Fruit fly (Drosophila melanogaster) whole organism, embryonic: Measurements from ENCODE around the gene Cdc27.

Experiments
- Atf3 ChIP-seq: fragments of 200-800 bp; sonication (Bioruptor generic); optimal IDR thresholded peaks from 3 replicates; lab custom pipeline; 2016; ENCODE audit warnings: missing biosample characterization, missing genetic modification characterization
- Bdp1 ChIP-seq: fragments of 200-800 bp; sonication (Bioruptor generic); optimal IDR thresholded peaks from 3 replicates; lab custom pipeline; 2016; ENCODE audit warnings: missing biosample characterization, missing genetic modification characterization
- CG10274 ChIP-seq: fragments of 200-800 bp; sonication (Bioruptor generic); optimal IDR thresholded peaks from 3 replicates; lab custom pipeline; 2017; ENCODE audit warnings: missing biosample characterization, mild to moderate bottlenecking, missing genetic modification characterization
- CG10979 ChIP-seq: fragments of 200-800 bp; sonication (Bioruptor generic); optimal IDR thresholded peaks from 2 replicates; lab custom pipeline; 2018; ENCODE audit warnings: missing biosample characterization, mild to moderate bottlenecking, missing genetic modification characterization, moderate library complexity
- CG11456 ChIP-seq: fragments of 200-800 bp; sonication (Bioruptor generic); IDR thresholded peaks from 3 replicates; pipeline ENCODE4 v1.3.6; 2022; ENCODE audit warnings: missing biosample characterization, missing genetic modification characterization
- CG11504 ChIP-seq: fragments of 200-800 bp; sonication (Bioruptor generic); optimal IDR thresholded peaks from 3 replicates; lab custom pipeline; 2019; ENCODE audit warnings: missing biosample characterization, mild to moderate bottlenecking, missing genetic modification characterization, moderate library complexity
- CG12155 ChIP-seq: fragments of 200-800 bp; sonication (Bioruptor generic); optimal IDR thresholded peaks from 3 replicates; lab custom pipeline; 2016; ENCODE audit warnings: missing biosample characterization, missing genetic modification characterization
- CG12236 ChIP-seq: fragments of 200-800 bp; sonication (Bioruptor generic); optimal IDR thresholded peaks from 2 replicates; lab custom pipeline; 2016; ENCODE audit warnings: missing biosample characterization, missing genetic modification characterization
- CG15073 ChIP-seq: fragments of 200-800 bp; sonication (Bioruptor generic); optimal IDR thresholded peaks from 2 replicates; lab custom pipeline; 2016; ENCODE audit warnings: missing biosample characterization, missing genetic modification characterization
- CG15269 ChIP-seq: fragments of 200-800 bp; sonication (Bioruptor generic); optimal IDR thresholded peaks from 2 replicates; lab custom pipeline; 2018; ENCODE audit warnings: missing biosample characterization, mild to moderate bottlenecking, missing genetic modification characterization, moderate library complexity
- CG15479 ChIP-seq: fragments of 200-800 bp; sonication (Bioruptor generic); optimal IDR thresholded peaks from 3 replicates; lab custom pipeline; 2019; ENCODE audit warnings: missing biosample characterization, mild to moderate bottlenecking, missing genetic modification characterization, moderate library complexity
- CG16863 ChIP-seq: fragments of 200-800 bp; sonication (Bioruptor generic); optimal IDR thresholded peaks from 3 replicates; lab custom pipeline; 2016; ENCODE audit warnings: missing biosample characterization, missing genetic modification characterization
- CG17568 ChIP-seq: fragments of 200-800 bp; sonication (Bioruptor generic); optimal IDR thresholded peaks from 2 replicates; lab custom pipeline; 2018; ENCODE audit warnings: missing biosample characterization, mild to moderate bottlenecking, missing genetic modification characterization, moderate library complexity
- CG17802 ChIP-seq: fragments of 200-800 bp; sonication (Bioruptor generic); optimal IDR thresholded peaks from 2 replicates; lab custom pipeline; 2018; ENCODE audit warnings: missing biosample characterization, mild to moderate bottlenecking, missing genetic modification characterization, moderate library complexity
- CG2116 ChIP-seq: fragments of 200-800 bp; sonication (Bioruptor generic); optimal IDR thresholded peaks from 3 replicates; lab custom pipeline; 2018; ENCODE audit warnings: missing biosample characterization, mild to moderate bottlenecking, missing genetic modification characterization
- CG3838 ChIP-seq: fragments of 200-800 bp; sonication (Bioruptor generic); optimal IDR thresholded peaks from 3 replicates; lab custom pipeline; 2016; ENCODE audit warnings: missing biosample characterization, missing genetic modification characterization
- CG4730 ChIP-seq: fragments of 200-800 bp; sonication (Bioruptor generic); IDR thresholded peaks from 2 replicates; pipeline ENCODE4 v1.3.6; 2022; ENCODE audit warnings: missing biosample characterization, missing genetic modification characterization
- CG5245 ChIP-seq: fragments of 200-800 bp; sonication (Bioruptor generic); optimal IDR thresholded peaks from 3 replicates; lab custom pipeline; 2016; ENCODE audit warnings: missing biosample characterization, missing genetic modification characterization
- CG6654 ChIP-seq: fragments of 200-800 bp; sonication (Bioruptor generic); optimal IDR thresholded peaks from 2 replicates; lab custom pipeline; 2017; ENCODE audit warnings: missing biosample characterization, mild to moderate bottlenecking, missing genetic modification characterization
- CG8924 ChIP-seq: fragments of 200-800 bp; optimal IDR thresholded peaks from 3 replicates; lab custom pipeline; 2019; ENCODE audit warnings: missing biosample characterization, mild to moderate bottlenecking, missing genetic modification characterization, moderate library complexity
- CG9932 ChIP-seq: fragments of 200-800 bp; sonication (Bioruptor generic); IDR thresholded peaks from 2 replicates; pipeline ENCODE4 v1.3.6; 2022; ENCODE audit warnings: missing biosample characterization, missing genetic modification characterization
- CTCF ChIP-seq: fragments of 200-800 bp; sonication (Bioruptor generic); optimal IDR thresholded peaks from 2 replicates; lab custom pipeline; 2017; ENCODE audit warnings: missing biosample characterization, mild to moderate bottlenecking, missing genetic modification characterization, moderate library complexity
- Camta ChIP-seq: fragments of 200-800 bp; sonication (Bioruptor generic); optimal IDR thresholded peaks from 2 replicates; lab custom pipeline; 2016; ENCODE audit warnings: missing biosample characterization, missing genetic modification characterization
- D19A ChIP-seq: fragments of 200-800 bp; optimal IDR thresholded peaks from 3 replicates; lab custom pipeline; 2019; ENCODE audit warnings: missing biosample characterization, mild to moderate bottlenecking, missing genetic modification characterization, moderate library complexity
- D19B ChIP-seq: fragments of 200-800 bp; sonication (Bioruptor generic); optimal IDR thresholded peaks from 2 replicates; lab custom pipeline; 2017; ENCODE audit warnings: missing biosample characterization, mild to moderate bottlenecking, missing genetic modification characterization
- Dfd ChIP-seq, 2 experiments: fragments of >200 bp; optimal IDR thresholded peaks; 2 replicates each; lab custom pipeline; 2017; ENCODE audit warnings: missing biosample characterization in 2 of 2, missing genetic modification characterization in 2 of 2
- Drgx ChIP-seq: fragments of 200-800 bp; sonication (Bioruptor generic); IDR thresholded peaks from 2 replicates; pipeline ENCODE4 v1.3.6; 2022; ENCODE audit warnings: missing biosample characterization, missing genetic modification characterization
- Elba2 ChIP-seq: fragments of 200-800 bp; sonication (Bioruptor generic); optimal IDR thresholded peaks from 3 replicates; lab custom pipeline; 2016; ENCODE audit warnings: missing biosample characterization, missing genetic modification characterization
- HHEX ChIP-seq: fragments of 200-800 bp; sonication (Bioruptor generic); optimal IDR thresholded peaks from 3 replicates; lab custom pipeline; 2017; ENCODE audit warnings: missing biosample characterization, mild to moderate bottlenecking, missing genetic modification characterization, missing genetic modification reagents
- Hand ChIP-seq: fragments of 200-800 bp; sonication (Bioruptor generic); optimal IDR thresholded peaks from 2 replicates; lab custom pipeline; 2017; ENCODE audit warnings: mild to moderate bottlenecking, missing biosample characterization, missing genetic modification reagents, missing genetic modification characterization
- Hr39 ChIP-seq: fragments of >200 bp; optimal IDR thresholded peaks from 2 replicates; lab custom pipeline; 2017
- Mad ChIP-seq: fragments of 200-800 bp; sonication (Bioruptor generic); optimal IDR thresholded peaks from 2 replicates; lab custom pipeline; 2016; ENCODE audit warnings: missing biosample characterization, missing genetic modification characterization
- Nf-YC ChIP-seq: fragments of 200-800 bp; optimal IDR thresholded peaks from 3 replicates; lab custom pipeline; 2019; ENCODE audit warnings: missing biosample characterization, mild to moderate bottlenecking, missing genetic modification characterization, moderate library complexity
- Sox102F ChIP-seq: fragments of 200-800 bp; sonication (Bioruptor generic); optimal IDR thresholded peaks from 2 replicates; lab custom pipeline; 2018; ENCODE audit warnings: missing biosample characterization, mild to moderate bottlenecking, missing genetic modification characterization, moderate library complexity
- Vsx1 ChIP-seq: fragments of 200-800 bp; sonication (Bioruptor generic); optimal IDR thresholded peaks from 2 replicates; lab custom pipeline; 2017; ENCODE audit warnings: missing biosample characterization, mild to moderate bottlenecking, missing genetic modification characterization, missing genetic modification reagents
- cg ChIP-seq: fragments of 200-800 bp; sonication (Bioruptor generic); optimal IDR thresholded peaks from 3 replicates; lab custom pipeline; 2019; ENCODE audit warnings: missing biosample characterization, mild to moderate bottlenecking, missing genetic modification characterization, moderate library complexity
- chinmo ChIP-seq: fragments of 200-800 bp; sonication (Bioruptor generic); IDR thresholded peaks from 4 replicates; pipeline ENCODE4 v1.3.6; 2022; ENCODE audit warnings: missing biosample characterization, missing genetic modification characterization; ENCODE audit not compliant: partially characterized antibody
- ci ChIP-seq: fragments of 200-800 bp; sonication (Bioruptor generic); IDR thresholded peaks from 3 replicates; pipeline ENCODE4 v1.3.6; 2022; ENCODE audit warnings: missing biosample characterization, missing genetic modification characterization
- dan ChIP-seq: fragments of 200-800 bp; sonication (Bioruptor generic); IDR thresholded peaks from 2 replicates; pipeline ENCODE4 v1.3.6; 2022; ENCODE audit warnings: missing biosample characterization, missing genetic modification characterization
- dmrt99B ChIP-seq: fragments of 200-800 bp; sonication (Bioruptor generic); optimal IDR thresholded peaks from 2 replicates; lab custom pipeline; 2018; ENCODE audit warnings: missing biosample characterization, mild to moderate bottlenecking, missing genetic modification characterization, moderate library complexity
- dysf ChIP-seq: fragments of 200-800 bp; sonication (Bioruptor generic); IDR thresholded peaks from 3 replicates; pipeline ENCODE4 v1.3.6; 2022; ENCODE audit warnings: missing biosample characterization, missing genetic modification characterization
- exex ChIP-seq: fragments of 200-800 bp; sonication (Bioruptor generic); optimal IDR thresholded peaks from 4 replicates; lab custom pipeline; 2018; ENCODE audit warnings: missing biosample characterization, mild to moderate bottlenecking, missing genetic modification characterization, moderate library complexity
- fd96Cb ChIP-seq: fragments of 200-800 bp; sonication (Bioruptor generic); optimal IDR thresholded peaks from 2 replicates; lab custom pipeline; 2018; ENCODE audit warnings: missing biosample characterization, mild to moderate bottlenecking, missing genetic modification characterization, moderate library complexity
- gsb ChIP-seq: fragments of 200-800 bp; sonication (Bioruptor generic); IDR thresholded peaks from 2 replicates; pipeline ENCODE4 v1.3.6; 2022; ENCODE audit warnings: missing biosample characterization, missing genetic modification characterization
- ind ChIP-seq: fragments of 200-800 bp; sonication (Bioruptor generic); optimal IDR thresholded peaks from 3 replicates; lab custom pipeline; 2016; ENCODE audit warnings: missing biosample characterization, missing genetic modification characterization
- jing ChIP-seq: fragments of 200-800 bp; sonication (Bioruptor generic); optimal IDR thresholded peaks from 2 replicates; lab custom pipeline; 2018; ENCODE audit warnings: missing biosample characterization, mild to moderate bottlenecking, missing genetic modification characterization
- lmd ChIP-seq: fragments of 200-800 bp; sonication (Bioruptor generic); IDR thresholded peaks from 2 replicates; pipeline ENCODE4 v1.3.6; 2022; ENCODE audit warnings: missing biosample characterization, missing genetic modification characterization
- maf-S ChIP-seq: fragments of 200-800 bp; sonication (Bioruptor generic); optimal IDR thresholded peaks from 2 replicates; lab custom pipeline; 2016; ENCODE audit warnings: missing biosample characterization, missing genetic modification characterization
- onecut ChIP-seq: fragments of 200-800 bp; sonication (Bioruptor generic); IDR thresholded peaks from 2 replicates; pipeline ENCODE4 v1.3.6; 2022; ENCODE audit warnings: missing biosample characterization, missing genetic modification characterization
- repo ChIP-seq: fragments of 200-800 bp; sonication (Bioruptor generic); optimal IDR thresholded peaks from 2 replicates; lab custom pipeline; 2016; ENCODE audit warnings: missing biosample characterization, missing genetic modification characterization
- tgo ChIP-seq: fragments of 200-800 bp; sonication (Bioruptor generic); IDR thresholded peaks from 3 replicates; pipeline ENCODE4 v1.3.6; 2022; ENCODE audit warnings: missing biosample characterization, missing genetic modification characterization
- toy ChIP-seq: fragments of 200-800 bp; sonication (Bioruptor generic); IDR thresholded peaks from 2 replicates; pipeline ENCODE4 v1.3.6; 2022; ENCODE audit warnings: missing biosample characterization, missing genetic modification characterization
- yki ChIP-seq: fragments of >200 bp; optimal IDR thresholded peaks from 3 replicates; lab custom pipeline; 2018

The Cdc27 gene

DNA sequence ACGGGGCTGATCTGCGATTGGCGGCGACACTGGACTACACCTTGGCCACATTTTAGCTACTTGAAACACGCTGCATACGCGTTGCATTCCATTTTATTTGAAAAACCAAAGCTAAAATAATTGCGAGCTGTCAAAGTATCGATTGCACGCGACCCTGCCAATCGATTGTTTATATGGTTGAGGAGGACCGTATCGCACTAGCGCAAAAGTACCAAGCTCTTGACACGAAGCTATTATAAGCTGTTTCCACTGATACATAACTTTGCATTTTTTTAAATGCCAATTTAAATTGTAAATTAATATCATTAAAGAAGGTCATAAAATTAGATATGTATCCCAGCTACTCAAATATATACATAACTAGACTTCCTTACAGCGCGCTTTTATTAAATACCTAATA, at the start of gene Cdc27 (continued):
- TF ChIP-seq Atf3 (GFP tag; lab: Kevin White, UChicago): no peak
- peak; percentile 9 for TF ChIP-seq fd96Cb (tag; lab: Kevin White, UChicago)
- TF ChIP-seq CG15073 (GFP tag; lab: Kevin White, UChicago): no peak
- no peak for TF ChIP-seq CG5245
- peak; percentile 51; the same call in 2 of the 3 replicates for TF ChIP-seq dysf
- peak; percentile 38 for TF ChIP-seq Nf-YC
- peak; percentile 53 for TF ChIP-seq Camta
- TF ChIP-seq Vsx1 (GFP tag; lab: Kevin White, UChicago): no peak
- no peak for TF ChIP-seq CG12236 (GFP tag; lab: Kevin White, UChicago)
- TF ChIP-seq Mad (GFP tag; lab: Kevin White, UChicago): peak; percentile 16
- TF ChIP-seq D19A (tag; lab: Kevin White, UChicago): peak; percentile 19
- no peak for TF ChIP-seq repo
- TF ChIP-seq CG17802 (tag; lab: Kevin White, UChicago): peak; percentile 94
- peak; percentile 47 for TF ChIP-seq onecut
- TF ChIP-seq ci (GFP tag; lab: Robert Waterston, UW): peak; percentile 62; the same call in 2 of the 3 replicates
- no peak for TF ChIP-seq CG10274 (GFP tag; lab: Kevin White, UChicago)
- TF ChIP-seq exex (tag; lab: Kevin White, UChicago): no peak
- TF ChIP-seq chinmo (GFP tag; lab: Robert Waterston, UW): peak; percentile 55; the same call in 1 of the 4 replicates
- TF ChIP-seq CG15269: peak; percentile 21
- no peak for TF ChIP-seq CG17568 (GFP tag; lab: Kevin White, UChicago)
- TF ChIP-seq yki (lab: Kevin White, UChicago): no peak
- no peak for TF ChIP-seq HHEX (GFP tag; lab: Kevin White, UChicago)
- no peak for TF ChIP-seq Hr39 (lab: Kevin White, UChicago)
- peak; percentile 53 for TF ChIP-seq CG11504 (tag; lab: Kevin White, UChicago)
- TF ChIP-seq D19B (GFP tag; lab: Kevin White, UChicago): no peak

DNA sequence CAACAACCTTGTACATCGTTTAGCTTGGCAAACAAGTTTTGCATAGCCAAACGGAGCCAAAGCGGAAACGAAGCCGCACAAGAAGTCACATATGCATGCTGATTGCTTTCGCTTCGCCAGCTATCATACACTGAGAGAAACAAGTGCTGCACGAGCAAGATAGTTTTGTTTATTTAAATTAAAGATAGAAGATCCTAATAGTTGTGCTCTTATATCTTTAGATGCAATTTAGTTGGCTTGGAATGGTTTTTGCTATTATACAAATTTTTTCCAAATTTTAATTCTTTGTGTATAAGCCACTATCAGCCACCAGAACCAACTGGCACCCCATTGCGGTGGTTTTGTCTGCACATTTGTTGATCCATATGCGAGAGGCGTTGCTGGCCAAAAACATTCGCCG, 34.4 kb upstream of the Cdc27 start:
- TF ChIP-seq gsb (GFP tag; lab: Robert Waterston, UW) (no peak), ci (GFP tag; lab: Robert Waterston, UW) (no peak), CG15269 (no peak), CG8924 (tag; lab: Kevin White, UChicago) (no peak), CG15479 (GFP tag; lab: Kevin White, UChicago) (no peak), CG6654 (no peak), yki (lab: Kevin White, UChicago) (no peak), Elba2 (no peak), CG2116 (GFP tag; lab: Kevin White, UChicago) (no peak), Drgx (GFP tag; lab: Robert Waterston, UW) (peak; percentile 32; the same call in 1 of the 2 replicates), CG10979 (tag; lab: Kevin White, UChicago) (no peak), Hand (GFP tag; lab: Kevin White, UChicago) (no peak), dan (GFP tag; lab: Robert Waterston, UW) (no peak), ind (no peak), CG9932 (GFP tag; lab: Robert Waterston, UW) (no peak), tgo (GFP tag; lab: Robert Waterston, UW) (peak; percentile 16; the same call in 1 of the 3 replicates), toy (GFP tag; lab: Robert Waterston, UW) (no peak), CG3838 (GFP tag; lab: Kevin White, UChicago) (no peak), Dfd (GFP tag; optimal IDR thresholded peaks at IDR 0.05; lab: Kevin White, UChicago) (no peak), maf-S (no peak), Sox102F (no peak), CTCF (GFP tag; lab: Kevin White, UChicago) (no peak), jing (GFP tag; lab: Kevin White, UChicago) (no peak), CG4730 (GFP tag; lab: Robert Waterston, UW) (no peak), lmd (GFP tag; lab: Robert Waterston, UW) (peak; percentile 26; the same call in 1 of the 2 replicates), cg (GFP tag; lab: Kevin White, UChicago) (no peak), CG16863 (GFP tag; lab: Kevin White, UChicago) (no peak), CG11504 (tag; lab: Kevin White, UChicago) (peak; percentile 7), Bdp1 (GFP tag; lab: Kevin White, UChicago) (no peak), CG11456 (GFP tag; lab: Robert Waterston, UW) (no peak), dmrt99B (peak; percentile 20), CG12155 (GFP tag; lab: Kevin White, UChicago) (no peak)
